Fruit fly (Drosophila melanogaster) whole organism, pupa: Measurements from ENCODE around the gene CG15771.

ENCODE experiments used
- CG14655 ChIP-seq: fragments of 200-800 bp; sonication (Bioruptor generic); optimal IDR thresholded peaks from 3 replicates; lab custom pipeline; 2017; ENCODE audit warnings: mild to moderate bottlenecking, missing biosample characterization, missing genetic modification reagents, missing genetic modification characterization
- CG15710 ChIP-seq: fragments of 200-800 bp; sonication (Bioruptor generic); optimal IDR thresholded peaks from 2 replicates; lab custom pipeline; 2018; ENCODE audit warnings: missing biosample characterization, mild to moderate bottlenecking, missing genetic modification characterization, moderate library complexity
- CG17806 ChIP-seq: fragments of 200-800 bp; sonication (Bioruptor generic); optimal IDR thresholded peaks from 2 replicates; lab custom pipeline; 2018; ENCODE audit warnings: missing biosample characterization, mild to moderate bottlenecking, missing genetic modification characterization, moderate library complexity
- CG32121 ChIP-seq: fragments of 200-800 bp; sonication (Bioruptor generic); IDR thresholded peaks from 2 replicates; pipeline ENCODE4 v1.3.6; 2022; ENCODE audit warnings: missing biosample characterization, missing genetic modification characterization
- CG4496 ChIP-seq: fragments of 200-800 bp; sonication (Bioruptor generic); IDR thresholded peaks from 3 replicates; pipeline ENCODE4 v1.3.6; 2022; ENCODE audit warnings: missing biosample characterization, missing genetic modification characterization
- CG8301 ChIP-seq: fragments of 200-800 bp; sonication (Bioruptor generic); optimal IDR thresholded peaks from 2 replicates; lab custom pipeline; 2018; ENCODE audit warnings: missing biosample characterization, mild to moderate bottlenecking, missing genetic modification characterization
- CG9948 ChIP-seq: fragments of 200-800 bp; sonication (Bioruptor generic); optimal IDR thresholded peaks from 2 replicates; lab custom pipeline; 2018; ENCODE audit warnings: missing biosample characterization, mild to moderate bottlenecking, missing genetic modification characterization, moderate library complexity
- EcR ChIP-seq: fragments of 200-800 bp; sonication (Bioruptor generic); optimal IDR thresholded peaks from 3 replicates; lab custom pipeline; 2019; ENCODE audit warnings: missing biosample characterization, missing genetic modification characterization, mild to moderate bottlenecking, moderate library complexity, missing genetic modification reagents
- Ets98B ChIP-seq: fragments of 200-800 bp; sonication (Bioruptor generic); IDR thresholded peaks from 2 replicates; pipeline ENCODE4 v1.3.6; 2022; ENCODE audit warnings: missing biosample characterization, missing genetic modification characterization
- Pif1A ChIP-seq: fragments of 200-800 bp; sonication (Bioruptor generic); optimal IDR thresholded peaks from 3 replicates; lab custom pipeline; 2016; ENCODE audit warnings: missing biosample characterization, missing genetic modification characterization
- Snoo ChIP-seq: fragments of 200-800 bp; sonication (Bioruptor generic); optimal IDR thresholded peaks from 3 replicates; lab custom pipeline; 2017; ENCODE audit warnings: missing biosample characterization, mild to moderate bottlenecking, missing genetic modification characterization, inconsistent platforms
- fd96Ca ChIP-seq: fragments of 200-800 bp; sonication (Bioruptor generic); IDR thresholded peaks from 3 replicates; pipeline ENCODE4 v1.3.6; 2022; ENCODE audit warnings: missing biosample characterization, missing genetic modification characterization

DNA sequence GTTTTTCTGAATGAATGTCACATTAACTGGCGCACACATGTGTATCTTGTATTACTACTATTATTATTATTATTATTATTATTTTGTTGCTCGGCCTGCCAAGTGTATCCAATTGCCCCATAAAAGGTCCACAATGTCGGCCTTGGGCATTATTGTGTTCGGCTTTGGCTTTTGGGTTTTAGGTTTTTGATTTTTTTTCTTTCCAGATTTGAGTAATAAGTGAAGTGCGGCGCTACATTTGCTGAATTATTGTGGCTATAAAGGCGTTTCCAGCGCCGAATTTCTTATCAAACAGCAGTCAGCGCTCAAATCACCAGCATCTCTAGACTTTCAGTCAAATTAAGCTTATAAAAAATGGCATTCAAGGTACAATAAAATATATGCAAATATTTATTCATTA, 49.0 kb downstream of the CG15771 start, which contains the start of gene Cpr5C:
- TF ChIP-seq EcR (no peak), Ets98B (GFP tag; lab: Robert Waterston, UW) (no peak), fd96Ca (GFP tag; lab: Robert Waterston, UW) (no peak), CG17806 (tag; lab: Kevin White, UChicago) (no peak), CG15710 (tag; lab: Kevin White, UChicago) (no peak), Pif1A (GFP tag; lab: Kevin White, UChicago) (no peak), CG4496 (no peak), CG8301 (no peak), Snoo (tag; lab: Kevin White, UChicago) (no peak), CG9948 (tag; lab: Kevin White, UChicago) (no peak), CG14655 (no peak), CG32121 (GFP tag; lab: Robert Waterston, UW) (no peak)
